Fruit fly (Drosophila melanogaster) whole organism, embryonic: Measurements from ENCODE around the gene Unc50.

Source experiments
- ATbp ChIP-seq: fragments of 200-800 bp; sonication (Bioruptor generic); optimal IDR thresholded peaks from 2 replicates; lab custom pipeline; 2017; ENCODE audit warnings: missing biosample characterization, mild to moderate bottlenecking, missing genetic modification characterization, missing genetic modification reagents
- Adf1 ChIP-seq: fragments of 200-800 bp; sonication (Bioruptor generic); IDR thresholded peaks from 2 replicates; pipeline ENCODE4 v1.3.6; 2022; ENCODE audit warnings: missing biosample characterization, missing genetic modification characterization
- Atf6 ChIP-seq: fragments of 200-800 bp; sonication (Bioruptor generic); IDR thresholded peaks from 2 replicates; pipeline ENCODE4 v1.3.6; 2022; ENCODE audit warnings: missing biosample characterization, missing genetic modification characterization
- CG11456 ChIP-seq: fragments of 200-800 bp; sonication (Bioruptor generic); IDR thresholded peaks from 3 replicates; pipeline ENCODE4 v1.3.6; 2022; ENCODE audit warnings: missing biosample characterization, missing genetic modification characterization
- CG11696 ChIP-seq: fragments of 200-800 bp; sonication (Bioruptor generic); IDR thresholded peaks from 2 replicates; pipeline ENCODE4 v1.3.6; 2022; ENCODE audit warnings: missing biosample characterization, missing genetic modification characterization
- CG12391 ChIP-seq: fragments of 200-800 bp; sonication (Bioruptor generic); optimal IDR thresholded peaks from 3 replicates; lab custom pipeline; 2018; ENCODE audit warnings: missing biosample characterization, mild to moderate bottlenecking, missing genetic modification characterization, moderate library complexity
- CG16813 ChIP-seq: fragments of 200-800 bp; sonication (Bioruptor generic); IDR thresholded peaks from 3 replicates; pipeline ENCODE4 v1.3.6; 2022; ENCODE audit warnings: missing biosample characterization, missing genetic modification characterization; ENCODE audit not compliant: partially characterized antibody
- CG17568 ChIP-seq: fragments of 200-800 bp; sonication (Bioruptor generic); optimal IDR thresholded peaks from 2 replicates; lab custom pipeline; 2018; ENCODE audit warnings: missing biosample characterization, mild to moderate bottlenecking, missing genetic modification characterization, moderate library complexity
- CG18262 ChIP-seq: fragments of 200-800 bp; optimal IDR thresholded peaks from 3 replicates; lab custom pipeline; 2019; ENCODE audit warnings: missing biosample characterization, mild to moderate bottlenecking, missing genetic modification characterization, moderate library complexity
- CG1832 ChIP-seq: fragments of 200-800 bp; sonication (Bioruptor generic); optimal IDR thresholded peaks from 2 replicates; lab custom pipeline; 2017; ENCODE audit warnings: missing biosample characterization, mild to moderate bottlenecking, missing genetic modification characterization, inconsistent platforms
- CG2202 ChIP-seq: fragments of 200-800 bp; sonication (Bioruptor generic); optimal IDR thresholded peaks from 2 replicates; lab custom pipeline; 2018; ENCODE audit warnings: missing biosample characterization, mild to moderate bottlenecking, missing genetic modification characterization
- CG2712 ChIP-seq: fragments of 200-800 bp; optimal IDR thresholded peaks from 3 replicates; lab custom pipeline; 2019; ENCODE audit warnings: missing biosample characterization, mild to moderate bottlenecking, missing genetic modification characterization, moderate library complexity
- CG31441 ChIP-seq: fragments of 200-800 bp; sonication (Bioruptor generic); IDR thresholded peaks from 2 replicates; pipeline ENCODE4 v1.3.6; 2022; ENCODE audit warnings: missing biosample characterization, missing genetic modification characterization
- CG34422 ChIP-seq: fragments of 200-800 bp; sonication (Bioruptor generic); IDR thresholded peaks from 3 replicates; pipeline ENCODE4 v1.3.6; 2022; ENCODE audit warnings: missing biosample characterization, missing genetic modification characterization
- CG4360 ChIP-seq: fragments of 200-800 bp; sonication (Bioruptor generic); IDR thresholded peaks from 2 replicates; pipeline ENCODE4 v1.3.6; 2022; ENCODE audit warnings: missing biosample characterization, missing genetic modification characterization
- CG6683 ChIP-seq: fragments of 200-800 bp; sonication (Bioruptor generic); optimal IDR thresholded peaks from 2 replicates; lab custom pipeline; 2017; ENCODE audit warnings: missing biosample characterization, mild to moderate bottlenecking, missing genetic modification characterization, missing genetic modification reagents
- CG6765 ChIP-seq: fragments of 200-800 bp; sonication (Bioruptor generic); optimal IDR thresholded peaks from 3 replicates; lab custom pipeline; 2017; ENCODE audit warnings: missing biosample characterization, mild to moderate bottlenecking, missing genetic modification characterization
- CG7839 ChIP-seq: fragments of 200-800 bp; sonication (Bioruptor generic); optimal IDR thresholded peaks from 3 replicates; lab custom pipeline; 2018; ENCODE audit warnings: missing biosample characterization, mild to moderate bottlenecking, missing genetic modification characterization, moderate library complexity
- CG8089 ChIP-seq: fragments of 200-800 bp; sonication (Bioruptor generic); optimal IDR thresholded peaks from 3 replicates; lab custom pipeline; 2016; ENCODE audit warnings: missing biosample characterization, missing genetic modification characterization
- CG8281 ChIP-seq: fragments of 200-800 bp; sonication (Bioruptor generic); optimal IDR thresholded peaks from 2 replicates; lab custom pipeline; 2018; ENCODE audit warnings: missing biosample characterization, mild to moderate bottlenecking, missing genetic modification characterization, moderate library complexity
- CG8478 ChIP-seq: fragments of >200 bp; optimal IDR thresholded peaks from 2 replicates; lab custom pipeline; 2018
- CG9437 ChIP-seq: fragments of 200-800 bp; sonication (Bioruptor generic); optimal IDR thresholded peaks from 2 replicates; lab custom pipeline; 2018; ENCODE audit warnings: missing biosample characterization, mild to moderate bottlenecking, missing genetic modification characterization
- CkIIα-i1 ChIP-seq: fragments of 200-800 bp; sonication (Bioruptor generic); IDR thresholded peaks from 2 replicates; pipeline ENCODE4 v1.3.6; 2022; ENCODE audit warnings: missing biosample characterization, missing genetic modification characterization
- HLH3B ChIP-seq: fragments of 200-800 bp; sonication (Bioruptor generic); IDR thresholded peaks from 2 replicates; pipeline ENCODE4 v1.3.6; 2022; ENCODE audit warnings: missing biosample characterization, missing genetic modification characterization
- Hand ChIP-seq: fragments of 200-800 bp; sonication (Bioruptor generic); optimal IDR thresholded peaks from 2 replicates; lab custom pipeline; 2017; ENCODE audit warnings: mild to moderate bottlenecking, missing biosample characterization, missing genetic modification reagents, missing genetic modification characterization
- Lim3 ChIP-seq: fragments of 200-800 bp; sonication (Bioruptor generic); IDR thresholded peaks from 2 replicates; pipeline ENCODE4 v1.3.6; 2022; ENCODE audit warnings: missing biosample characterization, missing genetic modification characterization
- Nf-YA ChIP-seq: fragments of 200-800 bp; sonication (Bioruptor generic); IDR thresholded peaks from 2 replicates; pipeline ENCODE4 v1.3.6; 2022; ENCODE audit warnings: missing biosample characterization, missing genetic modification characterization
- Nf-YB ChIP-seq: fragments of 200-800 bp; sonication (Bioruptor generic); optimal IDR thresholded peaks from 3 replicates; lab custom pipeline; 2019; ENCODE audit warnings: missing biosample characterization, mild to moderate bottlenecking, missing genetic modification characterization, moderate library complexity
- Pdp1 ChIP-seq, 2 experiments: fragments of 200-800 bp; sonication (Bioruptor generic); optimal IDR thresholded peaks; 3 replicates each; lab custom pipeline; 2016; ENCODE audit warnings: missing biosample characterization in 2 of 2, missing genetic modification characterization in 2 of 2, mild to moderate bottlenecking in 1 of 2, moderate library complexity in 1 of 2
- Sox102F ChIP-seq: fragments of 200-800 bp; sonication (Bioruptor generic); optimal IDR thresholded peaks from 2 replicates; lab custom pipeline; 2018; ENCODE audit warnings: missing biosample characterization, mild to moderate bottlenecking, missing genetic modification characterization, moderate library complexity
- Vsx1 ChIP-seq: fragments of 200-800 bp; sonication (Bioruptor generic); optimal IDR thresholded peaks from 2 replicates; lab custom pipeline; 2017; ENCODE audit warnings: missing biosample characterization, mild to moderate bottlenecking, missing genetic modification characterization, missing genetic modification reagents
- Xbp1 ChIP-seq: fragments of 200-800 bp; sonication (Bioruptor generic); optimal IDR thresholded peaks from 3 replicates; lab custom pipeline; 2016; ENCODE audit warnings: missing biosample characterization, mild to moderate bottlenecking, missing genetic modification characterization
- al ChIP-seq: fragments of 200-800 bp; sonication (Bioruptor generic); IDR thresholded peaks from 2 replicates; pipeline ENCODE4 v1.3.6; 2022; ENCODE audit warnings: missing biosample characterization, missing genetic modification characterization
- chn ChIP-seq: fragments of 200-800 bp; sonication (Bioruptor generic); optimal IDR thresholded peaks from 2 replicates; lab custom pipeline; 2016; ENCODE audit warnings: missing biosample characterization, missing genetic modification characterization
- da ChIP-seq: fragments of 200-800 bp; sonication (Bioruptor generic); optimal IDR thresholded peaks from 2 replicates; lab custom pipeline; 2016; ENCODE audit warnings: missing biosample characterization, missing genetic modification characterization
- dmrt11E ChIP-seq: fragments of 200-800 bp; sonication (Bioruptor generic); optimal IDR thresholded peaks from 3 replicates; lab custom pipeline; 2018; ENCODE audit warnings: missing biosample characterization, mild to moderate bottlenecking, missing genetic modification characterization, moderate library complexity
- fd64A ChIP-seq: fragments of 200-800 bp; sonication (Bioruptor generic); optimal IDR thresholded peaks from 3 replicates; lab custom pipeline; 2018; ENCODE audit warnings: missing biosample characterization, mild to moderate bottlenecking, missing genetic modification characterization
- fd96Cb ChIP-seq: fragments of 200-800 bp; sonication (Bioruptor generic); optimal IDR thresholded peaks from 2 replicates; lab custom pipeline; 2018; ENCODE audit warnings: missing biosample characterization, mild to moderate bottlenecking, missing genetic modification characterization, moderate library complexity
- gem ChIP-seq: fragments of 200-800 bp; sonication (Bioruptor generic); optimal IDR thresholded peaks from 2 replicates; lab custom pipeline; 2019; ENCODE audit warnings: missing biosample characterization, mild to moderate bottlenecking, missing genetic modification characterization, moderate library complexity
- gsb-n ChIP-seq: fragments of 200-800 bp; sonication (Bioruptor generic); optimal IDR thresholded peaks from 3 replicates; lab custom pipeline; 2018; ENCODE audit warnings: missing biosample characterization, mild to moderate bottlenecking, missing genetic modification characterization
- ham ChIP-seq: fragments of 200-800 bp; sonication (Bioruptor generic); IDR thresholded peaks from 2 replicates; pipeline ENCODE4 v1.3.6; 2022; ENCODE audit warnings: missing biosample characterization, missing genetic modification characterization
- hb ChIP-seq: fragments of 200-800 bp; sonication (Bioruptor generic); IDR thresholded peaks from 3 replicates; pipeline ENCODE4 v1.3.6; 2022; ENCODE audit warnings: missing biosample characterization, missing genetic modification characterization; ENCODE audit not compliant: partially characterized antibody
- lola ChIP-seq, 3 experiments: fragments of >200 bp in 2 of 3; fragments of 200-800 bp in 1 of 3; sonication (Bioruptor generic) in 1 of 3; optimal IDR thresholded peaks; 2 replicates each; lab custom pipeline; 2017 to 2019; ENCODE audit warnings: missing biosample characterization in 3 of 3, missing genetic modification characterization in 3 of 3, mild to moderate bottlenecking in 1 of 3, moderate library complexity in 1 of 3
- seq ChIP-seq: fragments of 200-800 bp; sonication (Bioruptor generic); IDR thresholded peaks from 2 replicates; pipeline ENCODE4 v1.3.6; 2022; ENCODE audit warnings: missing biosample characterization, missing genetic modification characterization
- slou ChIP-seq: fragments of 200-800 bp; sonication (Bioruptor generic); optimal IDR thresholded peaks from 3 replicates; lab custom pipeline; 2016; ENCODE audit warnings: missing biosample characterization, missing genetic modification characterization
- sr ChIP-seq: fragments of 200-800 bp; sonication (Bioruptor generic); IDR thresholded peaks from 3 replicates; pipeline ENCODE4 v1.3.6; 2022; ENCODE audit warnings: missing biosample characterization, missing genetic modification characterization
- trem ChIP-seq: fragments of 200-800 bp; optimal IDR thresholded peaks from 3 replicates; lab custom pipeline; 2019; ENCODE audit warnings: missing biosample characterization, mild to moderate bottlenecking, missing genetic modification characterization, moderate library complexity
- ttk ChIP-seq: fragments of 200-800 bp; sonication (Bioruptor generic); IDR thresholded peaks from 2 replicates; pipeline ENCODE4 v2.1.2; 2022; ENCODE audit warnings: missing biosample characterization, missing genetic modification characterization
- tup ChIP-seq: fragments of 200-800 bp; sonication (Bioruptor generic); optimal IDR thresholded peaks from 2 replicates; lab custom pipeline; 2016; ENCODE audit warnings: missing biosample characterization, mild to moderate bottlenecking, missing genetic modification characterization, moderate library complexity
- z ChIP-seq: fragments of 200-800 bp; sonication (Bioruptor generic); IDR thresholded peaks from 3 replicates; pipeline ENCODE4 v1.3.6; 2022; ENCODE audit warnings: missing biosample characterization, missing genetic modification characterization

Gene Unc50

DNA sequence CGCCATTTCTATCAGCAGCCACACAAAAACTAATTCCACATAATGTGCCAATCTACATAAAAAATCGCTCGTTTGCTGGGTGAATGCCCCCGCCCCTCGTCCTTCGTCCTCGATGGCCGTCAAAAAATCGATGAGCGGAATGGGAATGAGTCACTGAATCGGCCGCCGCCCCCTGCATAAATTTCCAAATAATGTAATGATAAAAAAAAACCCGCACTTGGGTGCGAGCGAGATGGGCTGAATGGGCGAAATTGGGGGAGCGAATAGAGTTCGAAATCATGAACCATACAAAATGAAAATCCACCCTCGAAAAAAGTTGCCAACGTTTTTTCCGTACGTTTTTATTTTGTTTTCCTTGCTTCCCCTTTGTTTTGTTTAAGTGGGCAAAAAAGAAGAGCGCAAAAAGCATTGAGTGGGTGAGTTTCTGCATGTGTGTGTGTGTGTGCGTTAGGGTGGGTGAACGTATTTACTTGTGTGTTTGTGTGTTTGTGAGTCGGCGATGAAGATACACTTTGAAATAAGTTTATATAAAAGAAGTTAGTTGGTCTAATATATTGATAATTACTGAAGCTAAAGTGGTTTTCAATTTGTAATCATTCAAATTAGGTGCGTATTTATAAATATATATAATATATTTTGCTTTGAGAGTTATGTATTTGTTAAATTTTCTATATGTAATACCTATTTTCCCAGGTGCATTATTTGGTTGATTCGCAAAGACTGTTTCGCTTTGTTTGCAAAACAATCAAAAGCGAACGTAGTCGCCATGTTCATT is 29.1 kb upstream of the Unc50 start (continued):
- TF ChIP-seq CG34422 (GFP tag; lab: Robert Waterston, UW) (no peak), fd64A (GFP tag; lab: Kevin White, UChicago) (no peak), trem (tag; lab: Kevin White, UChicago) (no peak), Pdp1 (GFP tag; optimal IDR thresholded peaks at IDR 0.05; lab: Kevin White, UChicago) (no peak), al (GFP tag; lab: Robert Waterston, UW) (no peak), CG17568 (GFP tag; lab: Kevin White, UChicago) (no peak), CG2712 (peak; percentile 16), Sox102F (GFP tag; lab: Kevin White, UChicago) (no peak), ttk (no peak), tup (GFP tag; lab: Kevin White, UChicago) (no peak), ATbp (GFP tag; lab: Kevin White, UChicago) (no peak), slou (no peak), da (no peak), gem (tag; lab: Kevin White, UChicago) (peak; percentile 41), HLH3B (GFP tag; lab: Robert Waterston, UW) (no peak), lola (GFP tag; optimal IDR thresholded peaks at IDR 0.05; lab: Kevin White, UChicago) (no peak), Nf-YB (peak; percentile 91), CG8089 (GFP tag; lab: Kevin White, UChicago) (no peak), Vsx1 (no peak), CG9437 (GFP tag; lab: Kevin White, UChicago) (no peak), chn (GFP tag; lab: Kevin White, UChicago) (no peak), CG8281 (tag; lab: Kevin White, UChicago) (no peak), CG2202 (no peak), seq (GFP tag; lab: Robert Waterston, UW) (peak; percentile 91), CG11456 (GFP tag; lab: Robert Waterston, UW) (no peak), CG4360 (GFP tag; lab: Robert Waterston, UW) (no peak), CG1832 (peak; percentile 32), Lim3 (GFP tag; lab: Robert Waterston, UW) (no peak), Xbp1 (GFP tag; lab: Kevin White, UChicago) (no peak), CG18262 (tag; lab: Kevin White, UChicago) (peak; percentile 22), CG16813 (no peak), gsb-n (tag; lab: Kevin White, UChicago) (no peak), CkIIα-i1 (GFP tag; lab: Robert Waterston, UW) (no peak), CG6683 (GFP tag; lab: Kevin White, UChicago) (no peak), sr (GFP tag; lab: Robert Waterston, UW) (peak; percentile 59), CG11696 (no peak), Hand (GFP tag; lab: Kevin White, UChicago) (peak; percentile 10), CG31441 (GFP tag; lab: Robert Waterston, UW) (no peak), dmrt11E (tag; lab: Kevin White, UChicago) (no peak), Nf-YA (no peak), CG7839 (peak; percentile 22), z (peak; percentile 77; the same call in 2 of the 3 replicates), Adf1 (no peak), CG12391 (peak; percentile 1), CG6765 (GFP tag; lab: Kevin White, UChicago) (no peak), CG8478 (lab: Kevin White, UChicago) (no peak), Atf6 (GFP tag; lab: Robert Waterston, UW) (no peak), fd96Cb (no peak), ham (no peak), hb (0 out of 3 replicates have a peak, but pooled peaks have one; percentile 21)
